Worm (Caenorhabditis elegans): ENCODE measurements around the gene F31E3.6.

F31E3.6 gene

DNA sequence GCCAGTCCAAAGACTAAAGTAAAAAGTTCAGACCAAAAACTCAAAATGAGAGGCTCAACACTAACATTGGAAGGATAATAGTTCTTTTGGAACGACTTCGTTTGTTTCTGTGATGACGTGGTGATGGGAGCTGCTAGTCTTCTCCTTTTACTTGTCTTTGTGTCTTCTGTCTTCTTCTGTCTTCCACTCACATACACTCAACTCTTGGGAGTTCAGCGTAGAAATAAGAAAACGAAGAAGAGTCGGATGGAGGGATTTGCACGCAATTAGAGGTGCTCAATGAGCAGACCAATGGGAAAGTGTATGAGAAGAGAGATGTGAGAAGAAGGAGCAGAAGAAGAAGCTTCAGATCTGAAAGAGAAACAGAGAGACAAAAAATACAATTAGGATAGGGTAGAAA is 30.2 kb downstream of the F31E3.6 start:
- TF ChIP-seq unc-62 (GFP tag; optimal IDR thresholded peaks at IDR 0.05) = no peak

DNA sequence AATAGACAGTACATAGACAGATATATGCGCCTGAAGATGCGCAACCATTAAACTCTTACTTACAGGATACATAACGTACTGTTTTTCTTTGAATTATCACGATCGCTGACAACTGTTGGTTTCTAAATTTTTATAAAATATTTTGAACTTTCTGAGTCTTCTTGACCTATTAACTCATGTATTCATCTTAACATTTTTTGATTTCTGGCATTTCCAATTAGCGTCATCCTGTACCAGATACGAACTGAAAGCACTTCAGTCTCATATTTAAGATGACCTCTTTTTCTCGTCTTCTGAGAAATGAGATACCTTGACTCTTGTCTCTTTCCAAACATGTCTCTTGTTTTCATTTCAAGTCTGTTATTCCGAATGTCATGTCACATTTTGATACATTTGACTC is 31.9 kb downstream of the F31E3.6 start:
- no peak for TF ChIP-seq unc-62 (GFP tag; optimal IDR thresholded peaks at IDR 0.05)

DNA sequence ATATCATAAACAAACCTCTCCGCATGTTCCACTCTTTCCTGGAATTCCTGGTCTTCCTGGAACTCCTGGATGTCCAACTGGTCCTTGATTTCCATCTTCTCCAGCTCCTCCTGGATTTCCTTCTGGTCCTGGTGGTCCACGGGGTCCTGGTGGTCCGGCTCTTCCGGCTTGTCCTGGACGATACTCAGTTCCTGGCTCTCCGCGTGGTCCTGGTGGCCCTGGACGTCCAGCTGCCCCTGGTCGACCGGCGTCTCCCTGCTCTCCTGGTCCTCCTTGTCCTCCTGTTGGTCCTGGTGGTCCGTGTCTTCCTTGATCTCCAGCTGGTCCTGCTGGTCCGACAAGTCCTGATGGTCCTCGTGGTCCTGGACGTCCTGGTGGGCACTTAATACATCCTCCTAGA is 37.8 kb downstream of the F31E3.6 start:
- TF ChIP-seq unc-62 (GFP tag; optimal IDR thresholded peaks at IDR 0.05) = no peak

DNA sequence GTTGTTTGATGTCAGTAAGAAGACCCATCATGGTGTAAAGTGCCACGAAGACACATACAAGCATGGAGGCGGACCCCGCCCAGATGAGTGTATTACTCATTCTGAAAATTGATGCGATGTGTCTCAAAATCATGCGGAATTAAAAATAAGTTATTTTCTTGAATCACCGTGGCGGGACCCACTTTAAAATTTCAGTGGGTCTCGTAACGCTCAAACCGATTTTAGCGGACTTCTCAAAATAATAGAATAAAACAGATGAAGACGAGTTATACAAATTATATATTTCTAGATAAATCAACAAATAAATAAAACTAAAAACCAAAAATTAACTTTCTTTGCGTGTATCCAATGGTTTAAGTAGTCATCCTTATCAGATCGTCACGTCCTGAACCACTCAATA is 38.6 kb downstream of the F31E3.6 start, which contains the start of gene col-8:
TSS of gene col-8 (minus strand) at position 101 of the 400 bp plus-strand sequence.
- no peak for TF ChIP-seq unc-62 (GFP tag; optimal IDR thresholded peaks at IDR 0.05)

DNA sequence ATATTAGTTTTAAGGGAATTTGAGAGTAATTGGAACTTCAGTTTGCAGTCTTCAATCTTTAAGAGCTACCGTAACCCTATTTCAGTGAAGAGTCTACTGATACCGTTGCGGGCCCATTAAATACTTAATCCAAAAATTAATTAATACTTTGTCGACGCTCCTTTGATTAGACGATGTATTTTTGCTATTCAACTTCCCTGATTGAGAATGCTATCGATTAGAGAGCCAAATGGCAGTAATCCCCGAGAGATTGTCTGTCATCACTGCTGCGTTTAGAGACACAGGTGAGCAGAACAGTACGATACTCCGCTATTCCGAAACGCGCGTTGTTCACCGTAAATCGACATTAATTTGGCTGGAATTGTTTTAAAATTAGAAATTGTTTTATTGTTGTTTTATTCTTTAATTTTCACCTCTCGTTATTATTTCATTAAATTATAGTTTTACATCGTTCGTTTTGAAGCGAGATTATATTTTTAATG is 39.3 kb downstream of the F31E3.6 start, which contains the start of gene rfl-1:
TSS of gene rfl-1 (plus strand) at position 51 of the 482 bp plus-strand sequence.
- no peak for TF ChIP-seq unc-62 (GFP tag; optimal IDR thresholded peaks at IDR 0.05)

DNA sequence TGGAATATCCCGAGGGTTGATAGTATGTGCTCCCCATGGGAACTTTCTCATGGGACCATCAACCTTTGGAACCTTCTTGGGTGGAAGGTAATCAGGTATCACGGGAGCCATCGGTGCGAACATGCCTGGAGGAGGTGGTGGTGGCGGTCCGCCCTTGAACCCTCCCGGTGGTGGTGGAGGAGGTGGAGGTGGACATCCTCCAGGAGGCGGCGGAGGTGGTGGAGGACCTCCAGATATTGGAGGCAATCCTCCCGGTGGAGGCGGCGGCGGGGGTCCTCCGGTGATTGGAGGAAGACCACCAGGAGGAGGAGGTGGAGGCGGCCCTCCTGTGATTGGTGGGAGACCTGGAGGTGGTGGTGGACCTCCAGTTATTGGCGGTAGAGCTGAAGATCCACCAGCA is 44.0 kb downstream of the F31E3.6 start:
- no peak for TF ChIP-seq unc-62 (GFP tag; optimal IDR thresholded peaks at IDR 0.05)

DNA sequence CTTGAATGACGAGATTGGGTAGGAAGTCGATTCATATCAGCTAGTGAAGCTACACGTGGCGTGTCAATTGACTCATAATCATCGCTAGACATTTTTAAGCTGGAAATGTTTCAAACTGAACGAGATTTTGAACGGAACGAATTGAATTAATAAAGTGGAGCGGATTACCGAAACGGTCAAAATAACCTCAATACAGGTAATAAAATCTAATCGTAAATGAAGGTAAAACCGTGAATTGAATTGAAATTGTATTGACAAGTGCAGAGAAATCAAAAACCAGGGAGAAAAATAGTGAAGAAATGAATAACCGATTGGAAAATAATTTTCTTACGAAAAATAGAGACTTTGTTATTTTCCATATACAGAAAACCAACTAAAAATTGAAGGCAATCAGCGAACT is 47.2 kb downstream of the F31E3.6 start, which contains the start of gene cyk-1:
TSS of gene cyk-1 (minus strand) at position 101 of the 400 bp plus-strand sequence.
- no peak for TF ChIP-seq unc-62 (GFP tag; optimal IDR thresholded peaks at IDR 0.05)

DNA sequence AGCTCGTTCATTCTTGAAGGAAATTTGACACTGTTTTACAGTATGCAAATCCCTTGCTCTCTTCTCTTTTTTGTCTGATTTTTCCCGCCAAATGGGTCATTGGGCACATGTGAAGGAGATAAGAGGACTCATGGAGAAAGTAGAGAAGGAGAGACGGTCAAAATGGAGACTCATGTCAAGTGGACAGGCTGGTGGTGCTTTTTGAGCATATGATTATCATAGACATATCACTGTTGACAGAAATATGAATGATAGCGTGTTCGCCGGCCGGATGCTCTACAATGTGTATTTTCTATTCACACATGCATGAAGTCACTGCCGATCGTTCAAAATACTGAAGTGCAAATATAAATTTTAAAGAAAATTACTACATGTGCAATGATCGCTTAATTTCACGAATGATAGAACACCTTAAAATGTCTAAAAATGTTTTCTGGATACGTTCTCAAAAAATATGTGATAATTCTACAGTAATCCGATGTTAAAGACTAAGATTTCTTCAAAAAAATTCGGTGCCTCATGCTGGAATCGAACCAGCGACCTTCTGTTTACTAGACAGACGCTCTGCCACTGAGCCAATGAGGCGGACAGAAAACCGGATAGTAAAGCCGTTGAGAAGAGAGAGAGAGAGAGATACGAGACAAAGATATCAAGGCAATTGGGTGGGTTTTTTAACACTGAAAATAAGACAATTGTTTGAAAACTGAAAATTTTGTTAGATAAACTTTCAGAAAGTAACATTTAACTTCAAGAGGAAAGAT is 48.3 kb downstream of the F31E3.6 start:
- no peak for TF ChIP-seq unc-62 (GFP tag; optimal IDR thresholded peaks at IDR 0.05)

DNA sequence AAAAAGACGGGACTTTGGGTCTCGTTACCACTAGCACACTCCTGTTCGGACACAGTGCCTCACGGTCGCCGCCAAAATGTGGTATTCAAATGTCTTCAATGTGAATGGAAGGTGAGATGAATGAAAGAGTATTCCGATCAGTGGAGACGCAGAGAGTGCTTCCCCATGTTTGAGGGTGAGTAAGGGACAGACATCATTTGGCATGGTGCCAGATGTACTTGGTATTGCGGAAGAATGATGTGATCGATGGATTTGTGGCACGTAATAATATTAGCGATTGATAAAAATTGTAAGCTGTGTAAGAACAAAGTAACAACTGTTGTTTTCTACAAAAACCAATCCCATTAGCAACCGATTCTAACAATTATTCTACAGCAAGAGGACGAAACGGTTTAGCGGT is 50.2 kb downstream of the F31E3.6 start:
- TF ChIP-seq unc-62 (GFP tag; optimal IDR thresholded peaks at IDR 0.05) = no peak

Data from whole organism, dauer.